Worm (Caenorhabditis elegans): Measurements from ENCODE around the gene srh-56.

DNA sequence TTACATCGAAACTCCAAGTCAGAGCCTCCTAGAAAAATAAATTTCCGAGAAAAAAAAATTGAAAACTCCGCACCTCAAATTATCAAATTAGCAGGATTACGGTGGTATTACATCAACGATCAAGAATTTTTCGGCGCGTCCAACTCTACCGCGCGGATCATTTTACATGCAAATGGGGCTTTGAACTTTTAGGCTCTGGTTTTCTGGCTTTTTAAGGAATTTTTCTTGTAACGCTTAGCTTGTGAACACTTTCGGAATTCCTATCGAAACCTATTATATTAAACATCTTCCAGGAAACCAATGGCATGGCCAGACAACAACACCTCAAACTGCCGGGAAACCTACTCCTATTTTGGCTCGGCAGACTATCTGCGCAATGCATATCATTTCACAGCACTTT is at the start of gene srh-56:
- TF ChIP-seq pes-1 (GFP tag; IDR thresholded peaks at IDR 0.05) (no peak), ama-1 (optimal IDR thresholded peaks at IDR 0.05) (no peak), flt-1 (GFP tag; IDR thresholded peaks at IDR 0.05) (no peak), hmg-4 (GFP tag; optimal IDR thresholded peaks at IDR 0.05) (no peak), aly-1 (tag; optimal IDR thresholded peaks at IDR 0.05) (no peak), hnd-1 (tag; optimal IDR thresholded peaks at IDR 0.05) (no peak), B0310.2 (tag; optimal IDR thresholded peaks at IDR 0.05) (no peak), ceh-13 (GFP tag; optimal IDR thresholded peaks at IDR 0.05) (no peak)

Data from whole organism, early embryonic.